Worm (Caenorhabditis elegans) whole organism, midembryonic: ENCODE data around the gene fipr-8.

Experiments used
- T22C8.4 ChIP-seq: fragments of 200-800 bp; sonication (Bioruptor generic); IDR thresholded peaks from 2 replicates; pipeline ENCODE4 v1.3.6; 2022; ENCODE audit warnings: missing genetic modification characterization, missing compliant biosample characterization
- cog-1 ChIP-seq: sonication (generic microtip); optimal IDR thresholded peaks from 2 replicates; lab custom pipeline; 2016; ENCODE audit warnings: missing genetic modification characterization, missing compliant biosample characterization
- flt-1 ChIP-seq: fragments of 200-800 bp; sonication (Bioruptor generic); IDR thresholded peaks from 2 replicates; pipeline ENCODE4 v1.3.6; 2022; ENCODE audit warnings: missing genetic modification characterization, missing compliant biosample characterization
- klf-2 ChIP-seq: fragments of 200-800 bp; sonication (Bioruptor generic); conservative IDR thresholded peaks from 2 replicates; pipeline ENCODE4 v1.3.6; 2022; ENCODE audit warnings: missing genetic modification reagents, missing genetic modification characterization, missing compliant biosample characterization
- med-1 ChIP-seq: sonication (generic microtip); optimal IDR thresholded peaks from 2 replicates; lab custom pipeline; 2017; ENCODE audit warnings: missing genetic modification characterization, mild to moderate bottlenecking, missing compliant biosample characterization, antibody characterized with exemption, missing genetic modification reagents; ENCODE audit not compliant: insufficient read depth
- ref-1 ChIP-seq: fragments of 200-800 bp; sonication (Bioruptor generic); conservative IDR thresholded peaks from 2 replicates; pipeline ENCODE4 v1.3.6; 2022; ENCODE audit warnings: missing genetic modification reagents, missing genetic modification characterization, missing compliant biosample characterization
- tab-1 ChIP-seq: fragments of 200-800 bp; sonication (Bioruptor generic); IDR thresholded peaks from 2 replicates; pipeline ENCODE4 v1.3.6; 2022; ENCODE audit warnings: missing genetic modification characterization, missing compliant biosample characterization
- ztf-23 ChIP-seq: fragments of 200-800 bp; sonication (Bioruptor generic); IDR thresholded peaks from 2 replicates; pipeline ENCODE4 v1.3.6; 2022; ENCODE audit warnings: missing genetic modification reagents, missing genetic modification characterization, missing compliant biosample characterization
- ztf-29 ChIP-seq: fragments of 200-800 bp; sonication (Bioruptor generic); IDR thresholded peaks from 2 replicates; pipeline ENCODE4 v1.3.6; 2022; ENCODE audit warnings: missing genetic modification reagents, missing genetic modification characterization, missing compliant biosample characterization

Gene fipr-8

DNA sequence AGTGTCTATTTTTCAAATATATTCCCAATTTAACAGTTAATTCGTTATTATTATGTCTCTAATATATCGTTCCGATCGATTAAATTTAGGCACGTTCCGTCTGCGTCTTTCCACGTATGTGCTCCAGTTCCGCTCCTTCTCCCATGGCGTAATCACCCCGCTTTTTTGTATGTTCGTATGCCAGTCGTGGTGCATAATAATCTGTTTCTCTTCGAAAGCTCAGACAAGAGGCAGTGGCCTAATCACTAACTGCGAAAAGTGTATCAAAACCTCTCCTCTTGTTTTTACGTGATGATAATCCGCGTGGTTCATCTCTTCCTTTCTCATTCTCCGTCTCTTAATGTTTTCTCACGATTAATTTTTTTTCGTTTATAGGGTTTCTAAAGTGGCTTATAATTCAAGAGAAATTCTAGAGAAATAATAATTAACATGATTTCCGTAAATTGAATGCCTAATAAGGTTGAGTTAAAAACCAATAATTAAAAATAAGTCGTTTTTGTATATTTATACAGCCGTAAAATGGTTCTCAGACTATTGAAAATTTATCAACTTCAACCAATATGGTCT is 8.0 kb upstream of the fipr-8 start:
- TF ChIP-seq tab-1 (GFP tag; lab: Robert Waterston, UW) = no peak
- TF ChIP-seq cog-1 = no peak
- no peak for TF ChIP-seq ref-1 (GFP tag; lab: Robert Waterston, UW)
- TF ChIP-seq ztf-23 (GFP tag; lab: Robert Waterston, UW) = no peak
- TF ChIP-seq T22C8.4 (GFP tag; lab: Robert Waterston, UW) = no peak
- no peak for TF ChIP-seq klf-2 (GFP tag; lab: Robert Waterston, UW)
- TF ChIP-seq flt-1 (GFP tag; lab: Robert Waterston, UW) = no peak
- TF ChIP-seq med-1 = no peak
- no peak for TF ChIP-seq ztf-29 (GFP tag; lab: Robert Waterston, UW)

DNA sequence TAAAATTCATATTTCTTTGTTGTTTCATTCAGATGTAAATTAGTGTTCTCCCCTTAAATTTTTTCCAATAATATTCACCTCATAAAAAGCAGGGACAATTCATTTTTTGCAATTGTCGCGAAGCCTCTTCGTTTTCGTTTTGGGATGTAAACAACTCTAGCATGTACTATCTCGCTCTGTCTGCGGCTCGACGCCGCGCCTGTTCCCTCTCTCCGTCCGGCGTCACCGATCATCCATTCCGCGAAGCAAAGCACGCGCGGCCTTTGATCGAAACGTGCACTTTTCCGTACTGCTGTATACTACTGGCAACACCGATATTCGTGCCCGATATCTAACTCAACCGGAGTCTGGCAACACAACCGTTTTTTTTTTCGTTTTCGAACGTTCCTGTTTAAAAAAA is 7.2 kb upstream of the fipr-8 start:
- no peak for TF ChIP-seq ztf-23 (GFP tag; lab: Robert Waterston, UW)
- no peak for TF ChIP-seq klf-2 (GFP tag; lab: Robert Waterston, UW)
- no peak for TF ChIP-seq med-1
- TF ChIP-seq T22C8.4 (GFP tag; lab: Robert Waterston, UW) = no peak
- TF ChIP-seq flt-1 (GFP tag; lab: Robert Waterston, UW) = no peak
- no peak for TF ChIP-seq tab-1 (GFP tag; lab: Robert Waterston, UW)
- TF ChIP-seq ztf-29 (GFP tag; lab: Robert Waterston, UW) = no peak
- TF ChIP-seq cog-1 = no peak
- no peak for TF ChIP-seq ref-1 (GFP tag; lab: Robert Waterston, UW)

DNA sequence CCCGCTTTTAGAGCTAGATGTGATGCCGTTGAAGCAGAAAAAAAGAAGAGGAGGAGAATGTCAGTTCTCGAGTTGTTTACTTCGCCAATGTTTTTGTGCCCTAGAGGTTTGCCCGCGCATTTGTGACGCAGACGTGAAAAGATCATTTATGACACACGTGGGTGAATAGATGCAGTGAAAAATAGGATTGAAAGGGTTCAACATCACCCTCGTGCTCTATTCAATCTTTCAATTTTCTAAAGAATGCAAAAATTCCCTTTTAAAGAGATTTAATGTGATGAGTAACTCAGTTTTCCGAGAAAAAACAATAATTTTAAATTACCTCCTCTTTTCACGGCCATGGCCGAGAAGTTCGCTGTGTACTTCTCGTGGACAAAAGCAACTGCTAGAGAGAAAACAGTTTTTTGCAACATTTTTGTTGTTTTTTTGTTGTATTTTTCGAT is 6.7 kb upstream of the fipr-8 start:
- no peak for TF ChIP-seq flt-1 (GFP tag; lab: Robert Waterston, UW)
- TF ChIP-seq T22C8.4 (GFP tag; lab: Robert Waterston, UW) = no peak

DNA sequence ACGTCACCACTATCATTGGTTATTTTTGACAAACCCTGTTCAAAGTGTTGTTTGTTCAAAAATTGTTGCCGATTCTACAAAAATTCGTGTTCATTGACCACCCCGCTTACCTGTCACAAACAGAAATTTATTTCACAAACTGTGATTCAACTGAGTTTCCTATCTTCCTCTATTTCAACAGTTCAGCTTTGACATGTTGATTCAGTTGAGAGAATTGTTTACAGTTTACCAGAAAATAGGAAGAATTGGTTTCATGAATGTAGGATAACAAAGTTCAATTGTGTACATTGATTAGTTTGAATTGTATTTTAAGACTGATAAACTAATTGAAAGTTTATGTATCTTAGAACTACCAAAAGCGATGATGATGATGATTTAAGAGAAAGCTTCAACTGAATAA is 5.9 kb upstream of the fipr-8 start:
- TF ChIP-seq med-1 (no peak), klf-2 (GFP tag; lab: Robert Waterston, UW) (no peak), ztf-29 (GFP tag; lab: Robert Waterston, UW) (no peak), ztf-23 (GFP tag; lab: Robert Waterston, UW) (no peak), flt-1 (GFP tag; lab: Robert Waterston, UW) (no peak), T22C8.4 (GFP tag; lab: Robert Waterston, UW) (no peak)

DNA sequence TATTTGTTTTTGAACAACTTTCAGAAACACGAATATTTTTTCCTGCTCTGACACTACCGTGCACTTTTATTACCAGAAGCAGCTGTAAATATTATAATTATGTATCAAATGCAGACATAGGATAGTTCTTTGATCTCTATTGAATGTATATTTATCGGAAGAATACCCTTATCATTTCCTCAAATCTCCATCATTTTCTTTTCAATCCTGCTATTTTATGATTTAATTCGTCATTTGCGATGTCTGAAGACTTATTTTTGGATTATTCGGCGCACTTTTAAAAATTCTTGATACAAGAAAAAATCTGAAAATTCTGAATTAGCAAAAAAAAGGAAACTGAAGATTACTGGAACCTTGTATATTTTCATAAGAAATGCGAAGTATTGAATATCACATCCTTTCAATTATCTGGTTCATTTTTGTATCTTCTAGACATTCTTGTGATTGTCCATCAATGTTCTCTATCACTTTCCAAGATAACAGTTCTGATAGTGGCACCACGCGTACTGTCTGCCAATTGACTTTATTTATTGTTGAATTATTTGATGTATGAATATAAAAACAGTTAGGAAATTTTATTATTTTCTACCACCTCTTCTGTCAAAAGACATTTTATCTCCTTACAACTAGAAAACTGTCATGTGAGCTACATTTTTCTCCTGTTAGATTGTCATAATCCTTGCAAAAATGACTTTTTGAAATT is 4.4 kb upstream of the fipr-8 start:
- no peak for TF ChIP-seq ztf-29 (GFP tag; lab: Robert Waterston, UW)
- TF ChIP-seq flt-1 (GFP tag; lab: Robert Waterston, UW) = no peak
- no peak for TF ChIP-seq cog-1
- TF ChIP-seq klf-2 (GFP tag; lab: Robert Waterston, UW) = no peak
- no peak for TF ChIP-seq ztf-23 (GFP tag; lab: Robert Waterston, UW)

DNA sequence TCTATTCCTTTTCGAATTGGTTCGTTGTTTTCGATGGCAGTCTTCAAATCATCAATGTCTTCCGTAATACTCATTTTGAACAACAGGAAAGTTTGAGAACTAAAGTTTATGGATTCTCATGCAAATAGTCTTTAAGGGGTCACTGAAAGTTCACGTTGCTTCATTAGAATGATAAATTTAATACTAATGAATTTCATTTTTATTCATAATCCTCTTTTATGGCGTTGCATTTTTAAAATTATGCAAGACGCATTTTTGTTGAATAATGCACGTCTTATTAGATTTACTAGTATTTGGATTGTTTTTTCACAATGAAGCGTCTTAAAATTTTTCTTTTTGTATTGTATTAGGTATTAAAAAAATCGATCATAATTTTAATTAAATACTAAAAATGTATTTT is 3.3 kb upstream of the fipr-8 start, which contains the start of gene C12D8.9:
TSS of gene C12D8.9 (minus strand) at position 101 of the 400 bp plus-strand sequence.
- TF ChIP-seq T22C8.4 (GFP tag; lab: Robert Waterston, UW) = no peak
- TF ChIP-seq ztf-23 (GFP tag; lab: Robert Waterston, UW) = no peak
- no peak for TF ChIP-seq tab-1 (GFP tag; lab: Robert Waterston, UW)
- TF ChIP-seq flt-1 (GFP tag; lab: Robert Waterston, UW) = no peak
- no peak for TF ChIP-seq cog-1
- no peak for TF ChIP-seq ref-1 (GFP tag; lab: Robert Waterston, UW)

DNA sequence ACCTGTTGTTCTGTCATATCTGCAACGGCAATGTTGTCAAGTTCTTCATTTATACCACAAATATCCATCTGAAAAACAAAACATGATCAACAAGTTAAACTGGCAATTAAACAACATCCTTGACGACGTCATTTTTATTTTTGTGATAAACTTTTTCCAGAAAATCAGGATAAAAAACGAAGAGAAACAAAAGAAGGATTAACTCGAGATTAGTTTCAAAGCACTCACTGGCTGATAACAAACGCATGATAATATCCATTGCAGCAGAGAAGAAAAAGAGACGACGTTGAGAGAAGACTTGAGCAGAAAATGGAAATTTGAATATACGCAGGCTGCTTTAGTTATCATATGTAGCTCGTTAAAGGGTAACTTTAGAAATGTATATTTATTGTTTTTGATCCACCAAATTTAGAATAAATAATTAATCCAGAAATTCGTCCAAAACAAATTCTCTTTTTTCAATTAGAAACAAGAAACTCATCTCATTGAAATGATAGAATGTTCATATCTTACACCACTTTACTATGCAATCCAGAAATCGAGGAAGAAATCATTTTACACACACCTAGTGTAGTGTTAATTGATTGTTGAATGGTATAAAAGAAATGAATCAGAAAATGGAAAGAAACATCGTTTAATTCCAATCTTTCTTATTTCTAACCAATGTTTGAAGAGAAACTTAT is 1.5 kb upstream of the fipr-8 start, which contains the start of the genes C12D8.21 and col-148:
TSS of gene C12D8.21 (minus strand) at position 68 of the 683 bp plus-strand sequence.
TSS of gene col-148 (plus strand) at position 633 of the 683 bp plus-strand sequence.
- TF ChIP-seq klf-2 (GFP tag; lab: Robert Waterston, UW) = no peak
- TF ChIP-seq ref-1 (GFP tag; lab: Robert Waterston, UW) = no peak
- no peak for TF ChIP-seq cog-1
- no peak for TF ChIP-seq flt-1 (GFP tag; lab: Robert Waterston, UW)
- TF ChIP-seq med-1 = no peak
- TF ChIP-seq ztf-23 (GFP tag; lab: Robert Waterston, UW) = no peak
- TF ChIP-seq T22C8.4 (GFP tag; lab: Robert Waterston, UW) = no peak
- TF ChIP-seq tab-1 (GFP tag; lab: Robert Waterston, UW) = no peak
- TF ChIP-seq ztf-29 (GFP tag; lab: Robert Waterston, UW) = no peak

DNA sequence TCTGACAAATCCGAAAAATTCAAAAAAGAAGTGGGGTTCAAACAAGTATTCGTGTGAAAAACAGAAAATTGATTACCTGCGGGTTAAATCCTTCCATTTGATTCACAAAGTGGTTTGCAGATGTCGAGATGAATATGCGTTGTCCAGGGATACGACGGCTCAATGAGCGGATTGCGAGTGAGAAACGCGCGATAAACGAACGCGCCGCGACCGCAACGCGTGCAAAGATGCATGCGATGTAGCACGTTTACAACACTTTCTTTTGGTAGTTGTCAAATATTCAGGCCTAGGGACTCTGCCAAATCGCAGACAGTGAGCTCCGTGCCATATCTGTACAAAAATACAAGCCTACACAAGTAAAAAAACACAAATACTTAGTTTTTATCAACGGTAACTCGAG is 1.1 kb downstream of the fipr-8 start, which contains the start of gene fubl-1:
TSS of gene fubl-1 (minus strand) at position 202 of the 400 bp plus-strand sequence.
- TF ChIP-seq tab-1 (GFP tag; lab: Robert Waterston, UW) = 0 out of 2 replicates have a peak, but pooled peaks have one; percentile 46
- no peak for TF ChIP-seq med-1
- TF ChIP-seq ztf-23 (GFP tag; lab: Robert Waterston, UW) = no peak
- TF ChIP-seq cog-1 = no peak
- no peak for TF ChIP-seq ztf-29 (GFP tag; lab: Robert Waterston, UW)
- TF ChIP-seq flt-1 (GFP tag; lab: Robert Waterston, UW) = no peak
- no peak for TF ChIP-seq klf-2 (GFP tag; lab: Robert Waterston, UW)
- TF ChIP-seq T22C8.4 (GFP tag; lab: Robert Waterston, UW) = no peak

DNA sequence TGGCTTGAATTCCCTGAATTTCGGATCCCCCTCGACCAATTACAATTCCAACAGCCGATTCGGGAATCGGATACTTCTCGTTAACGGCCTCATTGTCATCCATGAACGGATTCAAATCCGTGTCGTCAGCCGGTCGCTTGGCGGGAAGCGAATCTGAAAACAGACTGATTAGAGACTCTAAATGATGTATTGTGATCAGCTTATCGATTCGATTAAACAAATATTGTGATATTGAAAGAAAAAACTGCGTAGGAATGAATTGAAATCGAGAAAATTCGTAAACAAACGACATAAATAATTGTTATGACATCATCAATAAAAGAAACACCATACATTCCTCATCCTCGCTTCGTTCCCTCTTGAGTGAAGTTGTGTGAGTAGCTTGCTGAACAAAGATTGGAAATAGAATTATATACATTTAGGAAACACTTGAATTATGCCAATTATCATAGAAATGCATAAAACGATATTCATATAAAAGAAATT is 1.8 kb downstream of the fipr-8 start:
- TF ChIP-seq klf-2 (GFP tag; lab: Robert Waterston, UW) (no peak), flt-1 (GFP tag; lab: Robert Waterston, UW) (no peak), med-1 (no peak), cog-1 (no peak)
